Fruit fly (Drosophila melanogaster): ENCODE data around the gene thw.

dm6 chr3R:7187989-7188388, 36.2 kb upstream of the thw start:
- TF ChIP-seq Dll (optimal IDR thresholded peaks at IDR 0.05) (no peak), usp (GFP tag; optimal IDR thresholded peaks at IDR 0.05) (no peak), psq (optimal IDR thresholded peaks at IDR 0.05) (no peak)
